Worm (Caenorhabditis elegans) whole organism, L4 larva: ENCODE results near the gene mut-14.
A peak's percentile ranks its signal among the peaks of the same experiment; 100 is the strongest.

Experiments
- D1046.2 ChIP-seq: fragments of 200-800 bp; sonication (Bioruptor generic); IDR thresholded peaks from 2 replicates; pipeline ENCODE4 v1.3.6; 2022; ENCODE audit warnings: missing genetic modification characterization, missing compliant biosample characterization
- F10B5.3 ChIP-seq: sonication (generic microtip); optimal IDR thresholded peaks from 2 replicates; lab custom pipeline; 2016; ENCODE audit warnings: mild to moderate bottlenecking, missing genetic modification characterization, missing compliant biosample characterization
- F37D6.2 ChIP-seq: sonication (generic microtip); optimal IDR thresholded peaks from 2 replicates; lab custom pipeline; 2016; ENCODE audit warnings: mild to moderate bottlenecking, missing genetic modification characterization, missing compliant biosample characterization
- R02D3.7 ChIP-seq: fragments of 150-350 bp; sonication (generic microtip); optimal IDR thresholded peaks from 3 replicates; lab custom pipeline; 2014; ENCODE audit warnings: missing biosample characterization, missing genetic modification characterization
- Y75B8A.6 ChIP-seq: fragments of 200-800 bp; sonication (Bioruptor generic); IDR thresholded peaks from 2 replicates; pipeline ENCODE4 v1.3.6; 2022; ENCODE audit warnings: missing genetic modification reagents, missing genetic modification characterization, missing compliant biosample characterization
- aha-1 ChIP-seq: fragments of 150-350 bp; peaks from one replicate; lab custom pipeline; 2014; ENCODE audit warnings: missing biosample characterization, missing genetic modification characterization
- aly-2 ChIP-seq: sonication (generic microtip); optimal IDR thresholded peaks from 2 replicates; lab custom pipeline; 2018; ENCODE audit warnings: missing biosample characterization, missing genetic modification characterization
- attf-4 ChIP-seq: sonication (generic microtip); optimal IDR thresholded peaks from 3 replicates; lab custom pipeline; 2017; ENCODE audit warnings: missing biosample characterization, missing genetic modification characterization
- ceh-20 ChIP-seq: fragments of 200-800 bp; sonication (Bioruptor generic); IDR thresholded peaks from 2 replicates; pipeline ENCODE4 v1.3.6; 2022; ENCODE audit warnings: missing genetic modification reagents, missing genetic modification characterization, missing compliant biosample characterization
- ceh-32 ChIP-seq: sonication (generic microtip); optimal IDR thresholded peaks from 2 replicates; lab custom pipeline; 2016; ENCODE audit warnings: mild to moderate bottlenecking, missing genetic modification characterization, missing compliant biosample characterization; ENCODE audit not compliant: poor library complexity
- ceh-62 ChIP-seq: sonication (generic microtip); optimal IDR thresholded peaks from 2 replicates; lab custom pipeline; 2017; ENCODE audit warnings: missing biosample characterization, missing genetic modification characterization
- ceh-82 ChIP-seq: sonication (generic microtip); optimal IDR thresholded peaks from 2 replicates; lab custom pipeline; 2017; ENCODE audit warnings: missing biosample characterization, missing genetic modification characterization
- daf-16 ChIP-seq, 3 experiments: sonication (generic microtip); optimal IDR thresholded peaks; 2 replicates each; lab custom pipeline; 2016 to 2017; ENCODE audit warnings: missing genetic modification characterization in 3 of 3, missing genetic modification reagents in 3 of 3, mild to moderate bottlenecking in 2 of 3, missing compliant biosample characterization in 2 of 3, missing biosample characterization in 1 of 3, moderate library complexity in 1 of 3
- dve-1 ChIP-seq: sonication (generic microtip); optimal IDR thresholded peaks from 2 replicates; lab custom pipeline; 2017; ENCODE audit warnings: antibody characterized with exemption, mild to moderate bottlenecking, missing genetic modification characterization, missing compliant biosample characterization; ENCODE audit not compliant: insufficient read depth
- fkh-10 ChIP-seq: fragments of 150-350 bp; optimal IDR thresholded peaks from 2 replicates; lab custom pipeline; 2014; ENCODE audit warnings: missing biosample characterization, missing genetic modification reagents, missing genetic modification characterization
- hlh-11 ChIP-seq: fragments of 200-800 bp; sonication (Bioruptor generic); optimal IDR thresholded peaks from 2 replicates; lab custom pipeline; 2018; ENCODE audit warnings: mild to moderate bottlenecking, missing genetic modification characterization, missing compliant biosample characterization
- hlh-30 ChIP-seq: sonication (generic microtip); optimal IDR thresholded peaks from 2 replicates; lab custom pipeline; 2017; ENCODE audit warnings: antibody characterized with exemption, mild to moderate bottlenecking, missing genetic modification characterization, missing compliant biosample characterization; ENCODE audit not compliant: insufficient read depth
- hmg-1.1 ChIP-seq: fragments of 200-800 bp; sonication (Bioruptor generic); IDR thresholded peaks from 2 replicates; pipeline ENCODE4 v1.3.6; 2022; ENCODE audit warnings: missing genetic modification reagents, missing genetic modification characterization, missing compliant biosample characterization
- lin-1 ChIP-seq: fragments of 200-800 bp; sonication (Bioruptor generic); IDR thresholded peaks from 2 replicates; pipeline ENCODE4 v1.3.6; 2022; ENCODE audit warnings: missing genetic modification reagents, missing genetic modification characterization, missing compliant biosample characterization
- lsy-2 ChIP-seq, 2 experiments: fragments of 150-350 bp in 1 of 2; sonication (generic microtip) in 1 of 2; optimal IDR thresholded peaks; 2 replicates each; lab custom pipeline; 2014 to 2017; ENCODE audit warnings: missing biosample characterization in 2 of 2, missing genetic modification characterization in 2 of 2
- madf-9 ChIP-seq: fragments of 200-800 bp; sonication (Bioruptor generic); conservative IDR thresholded peaks from 2 replicates; pipeline ENCODE4 v1.3.6; 2022; ENCODE audit warnings: missing genetic modification reagents, missing genetic modification characterization, missing compliant biosample characterization
- mdl-1 ChIP-seq, 2 experiments: fragments of 150-350 bp in 1 of 2; sonication (generic microtip) in 1 of 2; optimal IDR thresholded peaks; 2 replicates each; lab custom pipeline; 2014 to 2017; ENCODE audit warnings: missing biosample characterization in 2 of 2, missing genetic modification characterization in 2 of 2
- mxl-3 ChIP-seq: fragments of 200-800 bp; sonication (Bioruptor generic); optimal IDR thresholded peaks from 2 replicates; lab custom pipeline; 2018; ENCODE audit warnings: mild to moderate bottlenecking, missing genetic modification characterization, missing compliant biosample characterization
- nhr-102 ChIP-seq: sonication (generic microtip); optimal IDR thresholded peaks from 2 replicates; lab custom pipeline; 2016; ENCODE audit warnings: mild to moderate bottlenecking, missing genetic modification characterization, moderate library complexity, missing compliant biosample characterization
- nhr-28 ChIP-seq: fragments of 150-350 bp; optimal IDR thresholded peaks from 2 replicates; lab custom pipeline; 2014; ENCODE audit warnings: missing biosample characterization, missing genetic modification characterization
- nhr-48 ChIP-seq: sonication (generic microtip); optimal IDR thresholded peaks from 2 replicates; lab custom pipeline; 2016; ENCODE audit warnings: mild to moderate bottlenecking, missing genetic modification characterization, missing compliant biosample characterization
- nhr-6 ChIP-seq: fragments of 150-350 bp; optimal IDR thresholded peaks from 2 replicates; lab custom pipeline; 2014; ENCODE audit warnings: missing biosample characterization, missing genetic modification characterization
- nhr-77 ChIP-seq: fragments of 150-350 bp; optimal IDR thresholded peaks from 2 replicates; lab custom pipeline; 2014; ENCODE audit warnings: missing biosample characterization, missing genetic modification characterization
- php-3 ChIP-seq: fragments of 200-800 bp; sonication (Bioruptor generic); IDR thresholded peaks from 2 replicates; pipeline ENCODE4 v1.3.6; 2022; ENCODE audit warnings: missing genetic modification reagents, missing genetic modification characterization, missing compliant biosample characterization
- pqm-1 ChIP-seq: sonication (generic microtip); optimal IDR thresholded peaks from 2 replicates; lab custom pipeline; 2017; ENCODE audit warnings: missing biosample characterization, missing genetic modification characterization
- sdz-12 ChIP-seq: fragments of 200-800 bp; sonication (Bioruptor generic); optimal IDR thresholded peaks from 2 replicates; lab custom pipeline; 2018; ENCODE audit warnings: mild to moderate bottlenecking, missing genetic modification characterization, missing compliant biosample characterization
- set-16 ChIP-seq: fragments of 200-800 bp; sonication (Bioruptor generic); IDR thresholded peaks from 2 replicates; pipeline ENCODE4 v1.3.6; 2022; ENCODE audit warnings: missing genetic modification reagents, missing genetic modification characterization, missing compliant biosample characterization
- snpc-1.2 ChIP-seq: fragments of 200-800 bp; sonication (Bioruptor generic); IDR thresholded peaks from 2 replicates; pipeline ENCODE4 v1.3.6; 2022; ENCODE audit warnings: missing genetic modification reagents, missing genetic modification characterization, missing compliant biosample characterization
- unc-62 ChIP-seq, 3 experiments: fragments of 150-350 bp in 1 of 3; sonication (generic microtip); optimal IDR thresholded peaks in 2 of 3; peaks in 1 of 3; 1 replicate in 1 of 3; 2 replicates in 2 of 3; lab custom pipeline; 2014 to 2017; ENCODE audit warnings: missing biosample characterization in 3 of 3, missing genetic modification characterization in 3 of 3, missing genetic modification reagents in 3 of 3, missing genotype in 1 of 3
- zfp-2 ChIP-seq: sonication (generic microtip); optimal IDR thresholded peaks from 2 replicates; lab custom pipeline; 2016; ENCODE audit warnings: mild to moderate bottlenecking, missing genetic modification characterization, missing compliant biosample characterization

The mut-14 gene

DNA sequence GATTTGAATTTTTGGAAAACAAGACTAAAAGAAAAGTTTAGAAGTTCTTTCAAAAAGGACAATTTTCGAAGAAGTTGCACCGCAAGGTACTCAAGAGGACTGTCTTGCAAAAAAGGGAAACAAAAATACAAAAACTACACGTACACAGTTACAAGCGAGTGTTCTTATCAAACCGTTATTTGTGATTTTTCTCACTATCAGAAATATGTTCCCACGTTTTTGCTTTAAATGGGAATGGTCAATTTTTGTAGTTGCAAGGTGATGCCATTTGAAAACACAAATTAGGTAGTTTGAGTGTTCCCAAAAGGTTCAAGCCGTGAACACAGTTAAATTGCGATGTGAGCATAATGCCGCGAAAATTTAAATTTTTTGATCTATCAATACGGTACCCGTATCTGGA is 35.7 kb upstream of the mut-14 start:
- TF ChIP-seq aha-1 (tag; lab: Kevin White, UChicago) (no peak), nhr-28 (tag; lab: Kevin White, UChicago) (peak; percentile 94), ceh-62 (no peak), aly-2 (tag; lab: Kevin White, UChicago) (no peak), php-3 (GFP tag; lab: Robert Waterston, UW) (no peak), nhr-6 (peak; percentile 3), daf-16 (GFP tag; optimal IDR thresholded peaks at IDR 0.05; lab: Kevin White, UChicago) (no peak), daf-16 (tag; optimal IDR thresholded peaks at IDR 0.05; lab: Kevin White, UChicago) (peak; percentile 19), pqm-1 (tag; lab: Kevin White, UChicago) (peak; percentile 65), nhr-48 (tag; lab: Kevin White, UChicago) (no peak), set-16 (GFP tag; lab: Robert Waterston, UW) (no peak)

DNA sequence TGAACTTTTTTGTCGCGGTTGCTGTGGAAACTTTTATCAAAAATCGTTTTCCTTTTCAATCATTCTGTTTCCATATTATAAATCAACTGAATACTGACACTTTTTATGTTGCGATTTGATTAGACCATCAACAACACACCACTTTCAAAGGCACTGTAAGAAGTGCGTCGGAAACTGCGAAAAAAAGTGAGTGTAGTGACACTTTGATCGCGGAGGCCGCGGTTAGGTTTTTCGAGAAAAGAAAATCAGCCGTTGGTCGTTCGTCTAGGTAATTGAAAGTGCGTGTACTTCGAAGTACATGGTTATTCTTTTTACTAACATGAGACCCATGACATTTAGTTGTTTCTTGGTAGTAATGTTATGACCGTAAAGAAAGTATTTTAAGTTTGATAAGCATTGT is 35.1 kb upstream of the mut-14 start:
- no peak for TF ChIP-seq madf-9
- 0 out of 2 replicates have a peak, but pooled peaks have one; percentile 55 for TF ChIP-seq php-3 (GFP tag; lab: Robert Waterston, UW)
- TF ChIP-seq lin-1 (GFP tag; lab: Robert Waterston, UW), result 0 out of 2 replicates have a peak, but pooled peaks have one; percentile 33
- TF ChIP-seq nhr-102 (tag; lab: Kevin White, UChicago), result no peak
- TF ChIP-seq ceh-20 (GFP tag; lab: Robert Waterston, UW), result peak; percentile 30; the same call in 1 of the 2 replicates
- no peak for TF ChIP-seq hlh-30
- no peak for TF ChIP-seq set-16 (GFP tag; lab: Robert Waterston, UW)
- no peak for TF ChIP-seq F10B5.3 (tag; lab: Kevin White, UChicago)
- TF ChIP-seq fkh-10 (GFP tag; lab: Kevin White, UChicago), result no peak
- no peak for TF ChIP-seq nhr-77 (tag; lab: Kevin White, UChicago)
- TF ChIP-seq hmg-1.1 (GFP tag; lab: Robert Waterston, UW), result no peak
- no peak for TF ChIP-seq snpc-1.2 (GFP tag; lab: Robert Waterston, UW)
- no peak for TF ChIP-seq attf-4 (tag; lab: Kevin White, UChicago)
- peak in 1 of 2 experiments; percentile 63 for TF ChIP-seq unc-62 (GFP tag; optimal IDR thresholded peaks at IDR 0.05 in 1 of 2; lab: Kevin White, UChicago)
- no peak for TF ChIP-seq unc-62 (tag; optimal IDR thresholded peaks at IDR 0.05; lab: Kevin White, UChicago)
- no peak for TF ChIP-seq D1046.2
- TF ChIP-seq daf-16 (GFP tag; optimal IDR thresholded peaks at IDR 0.05; lab: Kevin White, UChicago), result no peak
- peak; percentile 30 for TF ChIP-seq daf-16 (tag; optimal IDR thresholded peaks at IDR 0.05; lab: Kevin White, UChicago)
- no peak for TF ChIP-seq R02D3.7
- peak; percentile 55 for TF ChIP-seq nhr-28 (tag; lab: Kevin White, UChicago)
- TF ChIP-seq zfp-2 (tag; lab: Kevin White, UChicago), result no peak
- TF ChIP-seq lsy-2 (tag; optimal IDR thresholded peaks at IDR 0.05; lab: Kevin White, UChicago), result no peak
- no peak for TF ChIP-seq dve-1 (tag; lab: Kevin White, UChicago)
- no peak for TF ChIP-seq mdl-1 (tag; optimal IDR thresholded peaks at IDR 0.05; lab: Kevin White, UChicago)
- TF ChIP-seq F37D6.2, result no peak
- TF ChIP-seq sdz-12 (GFP tag; lab: Kevin White, UChicago), result no peak
- TF ChIP-seq Y75B8A.6 (GFP tag; lab: Robert Waterston, UW), result no peak
- TF ChIP-seq hlh-11 (tag; lab: Kevin White, UChicago), result peak; percentile 47
- no peak for TF ChIP-seq ceh-82 (tag; lab: Kevin White, UChicago)
- peak; percentile 11 for TF ChIP-seq mxl-3 (GFP tag; lab: Kevin White, UChicago)

DNA sequence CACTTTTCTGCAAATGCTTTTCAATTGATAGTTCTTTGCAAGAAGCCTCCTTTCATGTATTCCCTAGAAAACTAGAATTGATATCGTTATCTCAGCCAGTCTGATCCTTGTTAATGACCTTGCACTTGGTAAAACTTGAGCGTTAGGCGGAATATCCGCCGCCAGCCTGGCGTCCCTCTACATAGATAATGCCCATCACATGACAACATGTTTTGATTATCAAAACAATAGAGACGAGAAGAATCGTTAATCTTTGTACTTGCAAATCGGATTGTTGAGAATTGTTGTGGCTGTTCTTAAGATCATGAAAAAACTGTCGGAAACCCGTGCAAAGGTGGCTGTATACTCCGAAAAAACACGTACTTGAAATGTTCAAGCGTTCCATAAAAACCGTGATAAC is 33.1 kb upstream of the mut-14 start:
- TF ChIP-seq nhr-6 (no peak), unc-62 (GFP tag; optimal IDR thresholded peaks at IDR 0.05 in 1 of 2; lab: Kevin White, UChicago) (peak in 1 of 2 experiments; percentile 72), unc-62 (tag; optimal IDR thresholded peaks at IDR 0.05; lab: Kevin White, UChicago) (no peak), fkh-10 (GFP tag; lab: Kevin White, UChicago) (no peak), hlh-11 (tag; lab: Kevin White, UChicago) (peak; percentile 36), ceh-82 (tag; lab: Kevin White, UChicago) (no peak), mdl-1 (tag; optimal IDR thresholded peaks at IDR 0.05; lab: Kevin White, UChicago) (peak in 1 of 2 experiments; percentile 4), ceh-32 (no peak)
